Fruit fly (Drosophila melanogaster) whole organism, wandering third instar larva: ENCODE measurements around the gene tara.

Experiments used
- Hnf4 ChIP-seq: fragments of 200-800 bp; sonication (Bioruptor generic); optimal IDR thresholded peaks from 2 replicates; lab custom pipeline; 2016; ENCODE audit warnings: missing biosample characterization, mild to moderate bottlenecking, missing genetic modification characterization
- fru ChIP-seq: fragments of 200-800 bp; sonication (Bioruptor generic); optimal IDR thresholded peaks from 3 replicates; lab custom pipeline; 2016; ENCODE audit warnings: missing biosample characterization, mild to moderate bottlenecking, missing genetic modification characterization
- h ChIP-seq: fragments of 200-800 bp; sonication (Bioruptor generic); optimal IDR thresholded peaks from 3 replicates; lab custom pipeline; 2016; ENCODE audit warnings: missing biosample characterization, mild to moderate bottlenecking, missing genetic modification characterization

DNA sequence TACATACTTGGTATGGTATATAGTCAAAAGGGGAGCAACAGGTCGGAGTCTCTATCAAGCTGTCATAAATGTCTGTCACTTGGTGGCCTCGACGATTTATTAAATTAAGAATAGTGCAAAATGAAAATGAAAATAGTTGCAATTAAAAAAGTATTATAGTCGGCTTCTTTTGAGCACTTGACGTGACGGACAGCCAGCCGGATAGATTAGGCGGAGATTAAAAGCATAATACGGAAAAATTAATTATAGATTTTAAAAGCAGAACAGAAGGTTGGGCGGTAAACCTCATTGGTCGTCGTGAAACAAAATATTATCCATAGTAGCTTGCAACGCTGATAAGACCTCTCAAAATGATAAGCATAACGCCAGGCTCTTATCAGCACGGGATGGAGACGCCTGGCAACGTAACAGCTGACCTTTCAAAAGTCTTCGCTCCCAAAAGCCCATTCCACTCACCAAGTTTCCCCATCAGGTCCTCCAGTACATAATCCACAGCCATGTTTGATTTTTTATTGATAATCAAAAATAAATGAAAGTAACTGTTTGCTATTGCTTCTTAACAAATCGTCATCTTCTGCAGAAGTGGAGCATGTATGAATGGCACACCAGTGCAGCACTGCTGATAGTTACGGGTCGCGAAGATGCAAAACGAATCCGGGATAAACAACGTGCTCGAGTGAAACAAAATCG lies 23.0 kb upstream of the tara start:
- TF ChIP-seq fru (GFP tag; lab: Kevin White, UChicago) (no peak), h (GFP tag; lab: Kevin White, UChicago) (no peak), Hnf4 (GFP tag; lab: Kevin White, UChicago) (no peak)
